Fruit fly (Drosophila melanogaster): ENCODE data around the gene Diap1.

The Diap1 gene

dm6 chr3L:16052145-16053025, 1.6 kb upstream of the Diap1 start (continued):
- TF ChIP-seq slbo (GFP tag; IDR thresholded peaks at IDR 0.05) (no peak), chinmo (GFP tag; IDR thresholded peaks at IDR 0.05; ENCODE audit: partially characterized antibody) (peak; percentile 70; the same call in 3 of the 4 replicates), klu (GFP tag; IDR thresholded peaks at IDR 0.05) (no peak), Bdp1 (GFP tag; optimal IDR thresholded peaks at IDR 0.05) (no peak), CG17802 (tag; optimal IDR thresholded peaks at IDR 0.05) (no peak), peb (GFP tag; IDR thresholded peaks at IDR 0.05) (no peak), CG32532 (GFP tag; IDR thresholded peaks at IDR 0.05) (no peak), Gsc (GFP tag; IDR thresholded peaks at IDR 0.05) (no peak), CG9609 (GFP tag; optimal IDR thresholded peaks at IDR 0.05) (no peak), shn (GFP tag; optimal IDR thresholded peaks at IDR 0.05) (no peak), NK7.1 (GFP tag; optimal IDR thresholded peaks at IDR 0.05) (no peak), CG2678 (tag; optimal IDR thresholded peaks at IDR 0.05) (no peak), jumu (GFP tag; optimal IDR thresholded peaks at IDR 0.05) (no peak), HLHmδ (GFP tag; optimal IDR thresholded peaks at IDR 0.05) (no peak), YL-1 (GFP tag; optimal IDR thresholded peaks at IDR 0.05) (peak; percentile 12), CG17359 (tag; optimal IDR thresholded peaks at IDR 0.05) (no peak), CG13424 (tag; optimal IDR thresholded peaks at IDR 0.05) (no peak), CG6813 (GFP tag; optimal IDR thresholded peaks at IDR 0.05) (peak; percentile 45), CG30020 (tag; optimal IDR thresholded peaks at IDR 0.05) (no peak), Kr (GFP tag; optimal IDR thresholded peaks at IDR 0.05) (no peak), pum (GFP tag; optimal IDR thresholded peaks at IDR 0.05) (no peak), lov (optimal IDR thresholded peaks at IDR 0.05) (no peak), lov (GFP tag; IDR thresholded peaks at IDR 0.05) (no peak), CG8924 (tag; optimal IDR thresholded peaks at IDR 0.05) (peak; percentile 44), org-1 (GFP tag; optimal IDR thresholded peaks at IDR 0.05) (no peak), CG1647 (GFP tag; optimal IDR thresholded peaks at IDR 0.05) (no peak), grn (GFP tag; optimal IDR thresholded peaks at IDR 0.05) (no peak), MESR4 (GFP tag; optimal IDR thresholded peaks at IDR 0.05) (no peak), Rx (GFP tag; IDR thresholded peaks at IDR 0.05) (no peak), CG11560 (tag; IDR thresholded peaks at IDR 0.05) (no peak), Dfd (GFP tag; optimal IDR thresholded peaks at IDR 0.05) (peak; percentile 4 to 96), Dip2 (GFP tag; IDR thresholded peaks at IDR 0.05) (no peak), CG17568 (GFP tag; optimal IDR thresholded peaks at IDR 0.05) (peak; percentile 16), Nf-YB (GFP tag; optimal IDR thresholded peaks at IDR 0.05) (no peak), nmo (GFP tag; optimal IDR thresholded peaks at IDR 0.05) (peak; percentile 30), ci (GFP tag; IDR thresholded peaks at IDR 0.05) (peak; percentile 47; the same call in 2 of the 3 replicates), zen2 (GFP tag; IDR thresholded peaks at IDR 0.05; ENCODE audit: partially characterized antibody) (no peak), Dll (GFP tag; IDR thresholded peaks at IDR 0.05; ENCODE audit: partially characterized antibody) (no peak; the same call in 3 of the 4 replicates), ap (GFP tag; IDR thresholded peaks at IDR 0.05) (no peak), Max (GFP tag; optimal IDR thresholded peaks at IDR 0.05) (peak; percentile 2), CG15514 (GFP tag; optimal IDR thresholded peaks at IDR 0.05) (no peak), ac (GFP tag; optimal IDR thresholded peaks at IDR 0.05) (no peak), Atf6 (GFP tag; IDR thresholded peaks at IDR 0.05) (no peak), CG10366 (GFP tag; IDR thresholded peaks at IDR 0.05) (no peak), Bteb2 (GFP tag; optimal IDR thresholded peaks at IDR 0.05) (no peak), Gug (GFP tag; IDR thresholded peaks at IDR 0.05) (no peak), CG16863 (GFP tag; optimal IDR thresholded peaks at IDR 0.05) (no peak), exex (tag; optimal IDR thresholded peaks at IDR 0.05) (no peak), cas (GFP tag; IDR thresholded peaks at IDR 0.05) (no peak), ewg (GFP tag; optimal IDR thresholded peaks at IDR 0.05) (peak; percentile 31)
